Fruit fly (Drosophila melanogaster) S2 (cell line): ENCODE measurements around the gene CG11693.

Source experiments
- CG8478 ChIP-seq: fragments of >200 bp; optimal IDR thresholded peaks from 2 replicates; lab custom pipeline; 2018
- CTCF ChIP-seq, 2 experiments: fragments of >200 bp; optimal IDR thresholded peaks; 2 replicates each; lab custom pipeline; 2018

dm6 chr3R:8285727-8286344 lies 24.7 kb downstream of the CG11693 start:
- TF ChIP-seq CG8478 (lab: Kevin White, UChicago) (no peak), CTCF (optimal IDR thresholded peaks at IDR 0.05; lab: Kevin White, UChicago) (no peak)
